Worm (Caenorhabditis elegans) whole organism, mixed stage, embryonic: Measurements from ENCODE around the gene snap-1.

Source experiments
- M03D4.4 ChIP-seq: sonication (generic microtip); optimal IDR thresholded peaks from 2 replicates; lab custom pipeline; 2017; ENCODE audit warnings: mild to moderate bottlenecking, missing genetic modification characterization, missing compliant biosample characterization
- ceh-39 ChIP-seq: fragments of 150-350 bp; optimal IDR thresholded peaks from 2 replicates; lab custom pipeline; 2014; ENCODE audit warnings: missing biosample characterization, missing genetic modification characterization
- ceh-83 ChIP-seq: fragments of 200-800 bp; sonication (Bioruptor generic); optimal IDR thresholded peaks from 2 replicates; lab custom pipeline; 2018; ENCODE audit warnings: mild to moderate bottlenecking, missing genetic modification characterization, missing compliant biosample characterization
- ces-1 ChIP-seq: fragments of 150-350 bp; optimal IDR thresholded peaks from 2 replicates; lab custom pipeline; 2014; ENCODE audit warnings: missing biosample characterization, missing genetic modification reagents, missing genetic modification characterization
- nhr-76 ChIP-seq: sonication (generic microtip); optimal IDR thresholded peaks from 2 replicates; lab custom pipeline; 2017; ENCODE audit warnings: missing biosample characterization, missing genetic modification characterization
- unc-62 ChIP-seq: fragments of 150-350 bp; optimal IDR thresholded peaks from 2 replicates; lab custom pipeline; 2014; ENCODE audit warnings: missing biosample characterization, missing genetic modification reagents, missing genetic modification characterization

- TF ChIP-seq unc-62 (GFP tag; lab: Kevin White, UChicago): no peak
- TF ChIP-seq ces-1 (GFP tag; lab: Kevin White, UChicago): no peak
- TF ChIP-seq ceh-39 (tag; lab: Kevin White, UChicago): no peak
- TF ChIP-seq M03D4.4: no peak
- no peak for TF ChIP-seq nhr-76 (tag; lab: Kevin White, UChicago)
- no peak for TF ChIP-seq ceh-83 (GFP tag; lab: Kevin White, UChicago)
Observed at ce11 chrV:8129719-8130118, 692 bp upstream of the snap-1 start.
